Fruit fly (Drosophila melanogaster) whole organism, wandering third instar larva: ENCODE results near the gene CG33642.
A peak's percentile ranks its signal among the peaks of the same experiment; 100 is the strongest.

Source experiments
- Abd-B ChIP-seq: fragments of >200 bp; optimal IDR thresholded peaks from 2 replicates; lab custom pipeline; 2017; ENCODE audit warnings: missing biosample characterization, missing genetic modification characterization
- CG32264 ChIP-seq: fragments of 200-800 bp; sonication (Bioruptor generic); optimal IDR thresholded peaks from 2 replicates; lab custom pipeline; 2016; ENCODE audit warnings: missing biosample characterization, missing genetic modification characterization
- CG9705 ChIP-seq: fragments of 200-800 bp; sonication (Bioruptor generic); optimal IDR thresholded peaks from 2 replicates; lab custom pipeline; 2018; ENCODE audit warnings: missing biosample characterization, mild to moderate bottlenecking, missing genetic modification characterization
- Dfd ChIP-seq: fragments of >200 bp; optimal IDR thresholded peaks from 2 replicates; lab custom pipeline; 2017; ENCODE audit warnings: missing biosample characterization, missing genetic modification characterization
- Dif ChIP-seq: fragments of 200-275, 200-300 bp; sonication (Bioruptor generic); optimal IDR thresholded peaks from 2 replicates; lab custom pipeline; 2018; ENCODE audit warnings: missing biosample characterization, missing genetic modification characterization; ENCODE audit not compliant: partially characterized antibody
- GATAd ChIP-seq: sonication (Bioruptor generic); optimal IDR thresholded peaks from 2 replicates; lab custom pipeline; 2016; ENCODE audit warnings: missing biosample characterization, missing genetic modification characterization
- HLH106 ChIP-seq: fragments of 200-800 bp; optimal IDR thresholded peaks from 3 replicates; lab custom pipeline; 2019; ENCODE audit warnings: missing biosample characterization, mild to moderate bottlenecking, missing genetic modification characterization, moderate library complexity
- Hnf4 ChIP-seq: fragments of 200-800 bp; sonication (Bioruptor generic); optimal IDR thresholded peaks from 2 replicates; lab custom pipeline; 2016; ENCODE audit warnings: missing biosample characterization, mild to moderate bottlenecking, missing genetic modification characterization
- Hr78 ChIP-seq: fragments of >200 bp; optimal IDR thresholded peaks from 2 replicates; lab custom pipeline; 2017; ENCODE audit warnings: missing biosample characterization, missing genetic modification characterization
- Hr83 ChIP-seq: fragments of 200-300 bp; sonication (Bioruptor generic); optimal IDR thresholded peaks from 2 replicates; lab custom pipeline; 2016; ENCODE audit warnings: missing biosample characterization, mild to moderate bottlenecking, missing genetic modification characterization, moderate library complexity; ENCODE audit not compliant: poor library complexity, severe bottlenecking
- Jra ChIP-seq: sonication (Bioruptor generic); optimal IDR thresholded peaks from 2 replicates; lab custom pipeline; 2016; ENCODE audit warnings: missing biosample characterization, missing genetic modification characterization
- Mio ChIP-seq: sonication (Bioruptor generic); optimal IDR thresholded peaks from 2 replicates; lab custom pipeline; 2016; ENCODE audit warnings: missing biosample characterization, missing genetic modification characterization
- Myc ChIP-seq: fragments of >200 bp; optimal IDR thresholded peaks from 2 replicates; lab custom pipeline; 2017
- N ChIP-seq: fragments of >200 bp; optimal IDR thresholded peaks from 2 replicates; lab custom pipeline; 2018; ENCODE audit warnings: missing biosample characterization, missing external identifiers, missing genetic modification characterization
- OdsH ChIP-seq: fragments of 200-800 bp; sonication (Bioruptor generic); optimal IDR thresholded peaks from 2 replicates; lab custom pipeline; 2016; ENCODE audit warnings: missing biosample characterization, mild to moderate bottlenecking, missing genetic modification characterization
- Rel ChIP-seq, 2 experiments: fragments of 200-800 bp; sonication (Bioruptor generic) in 1 of 2; optimal IDR thresholded peaks; 2 replicates in 1 of 2; 3 replicates in 1 of 2; lab custom pipeline; 2016 to 2019; ENCODE audit warnings: mild to moderate bottlenecking in 2 of 2, missing biosample characterization in 2 of 2, missing genetic modification characterization in 2 of 2, moderate library complexity in 1 of 2
- Sp1 ChIP-seq: fragments of 200-800 bp; sonication (Bioruptor generic); optimal IDR thresholded peaks from 3 replicates; lab custom pipeline; 2019; ENCODE audit warnings: missing biosample characterization, mild to moderate bottlenecking, missing genetic modification characterization, moderate library complexity
- Vsx2 ChIP-seq: fragments of 200-300, 225-300 bp; sonication (Bioruptor generic); optimal IDR thresholded peaks from 2 replicates; lab custom pipeline; 2018; ENCODE audit warnings: missing biosample characterization, missing genetic modification characterization; ENCODE audit not compliant: partially characterized antibody
- br ChIP-seq: fragments of 200-800 bp; sonication (Bioruptor generic); optimal IDR thresholded peaks from 2 replicates; lab custom pipeline; 2016; ENCODE audit warnings: missing biosample characterization, missing genetic modification characterization
- brk ChIP-seq: fragments of 200-800 bp; sonication (Bioruptor generic); optimal IDR thresholded peaks from 2 replicates; lab custom pipeline; 2016; ENCODE audit warnings: missing biosample characterization, mild to moderate bottlenecking, missing genetic modification characterization
- dl ChIP-seq, 2 experiments: fragments of 175-275, 200-275 bp in 1 of 2; fragments of 200-275 bp in 1 of 2; sonication (Bioruptor generic); optimal IDR thresholded peaks; lab custom pipeline; 2018; ENCODE audit warnings: mild to moderate bottlenecking in 2 of 2, missing biosample characterization in 2 of 2, missing genetic modification characterization in 2 of 2, moderate library complexity in 2 of 2; ENCODE audit not compliant: partially characterized antibody in 2 of 2, insufficient read depth in 1 of 2
- dmrt93B ChIP-seq: fragments of 200-800 bp; sonication (Bioruptor generic); optimal IDR thresholded peaks from 2 replicates; lab custom pipeline; 2018; ENCODE audit warnings: missing biosample characterization, mild to moderate bottlenecking, missing genetic modification characterization
- dsf ChIP-seq: sonication (Bioruptor generic); optimal IDR thresholded peaks from 2 replicates; lab custom pipeline; 2016; ENCODE audit warnings: missing biosample characterization, missing genetic modification characterization, borderline replicate concordance
- ey ChIP-seq: fragments of 200-800 bp; sonication (Bioruptor generic); optimal IDR thresholded peaks from 2 replicates; lab custom pipeline; 2016; ENCODE audit warnings: missing biosample characterization, missing genetic modification characterization
- foxo ChIP-seq, 2 experiments: fragments of 200-800 bp; sonication (Bioruptor generic); optimal IDR thresholded peaks; 2 replicates in 1 of 2; 3 replicates in 1 of 2; lab custom pipeline; 2016 to 2017; ENCODE audit warnings: missing biosample characterization in 2 of 2, missing genetic modification characterization in 2 of 2
- fru ChIP-seq: fragments of 200-800 bp; sonication (Bioruptor generic); optimal IDR thresholded peaks from 3 replicates; lab custom pipeline; 2016; ENCODE audit warnings: missing biosample characterization, mild to moderate bottlenecking, missing genetic modification characterization
- h ChIP-seq: fragments of 200-800 bp; sonication (Bioruptor generic); optimal IDR thresholded peaks from 3 replicates; lab custom pipeline; 2016; ENCODE audit warnings: missing biosample characterization, mild to moderate bottlenecking, missing genetic modification characterization
- jim ChIP-seq: fragments of 175-275, 200-325 bp; sonication (Bioruptor generic); optimal IDR thresholded peaks from 2 replicates; lab custom pipeline; 2016; ENCODE audit warnings: missing biosample characterization, mild to moderate bottlenecking, missing genetic modification characterization
- lola ChIP-seq: fragments of >200 bp; optimal IDR thresholded peaks from 2 replicates; lab custom pipeline; 2017; ENCODE audit warnings: missing biosample characterization, missing genetic modification characterization
- pan ChIP-seq: fragments of >200 bp; optimal IDR thresholded peaks from 2 replicates; lab custom pipeline; 2017
- psq ChIP-seq: fragments of 200-800 bp; sonication (Bioruptor generic); optimal IDR thresholded peaks from 3 replicates; lab custom pipeline; 2017; ENCODE audit warnings: missing biosample characterization, mild to moderate bottlenecking, missing genetic modification characterization, moderate library complexity
- rgr ChIP-seq: fragments of 200-800 bp; sonication (Bioruptor generic); optimal IDR thresholded peaks from 3 replicates; lab custom pipeline; 2016; ENCODE audit warnings: missing biosample characterization, mild to moderate bottlenecking, missing genetic modification characterization
- sage ChIP-seq: fragments of 200-800 bp; sonication (Bioruptor generic); optimal IDR thresholded peaks from 2 replicates; lab custom pipeline; 2016; ENCODE audit warnings: missing biosample characterization, mild to moderate bottlenecking, missing genetic modification characterization
- sv ChIP-seq: fragments of 200-800 bp; sonication (Bioruptor generic); optimal IDR thresholded peaks from 3 replicates; lab custom pipeline; 2016; ENCODE audit warnings: missing biosample characterization, missing genetic modification characterization
- tai ChIP-seq: sonication (Bioruptor generic); optimal IDR thresholded peaks from 2 replicates; lab custom pipeline; 2016; ENCODE audit warnings: missing biosample characterization, missing genetic modification characterization
- usp ChIP-seq: fragments of >200 bp; optimal IDR thresholded peaks from 2 replicates; lab custom pipeline; 2017; ENCODE audit warnings: missing biosample characterization, missing genetic modification characterization
- woc ChIP-seq: sonication (Bioruptor generic); optimal IDR thresholded peaks from 2 replicates; lab custom pipeline; 2016; ENCODE audit warnings: missing biosample characterization, mild to moderate bottlenecking, missing genetic modification characterization

The CG33642 gene

DNA sequence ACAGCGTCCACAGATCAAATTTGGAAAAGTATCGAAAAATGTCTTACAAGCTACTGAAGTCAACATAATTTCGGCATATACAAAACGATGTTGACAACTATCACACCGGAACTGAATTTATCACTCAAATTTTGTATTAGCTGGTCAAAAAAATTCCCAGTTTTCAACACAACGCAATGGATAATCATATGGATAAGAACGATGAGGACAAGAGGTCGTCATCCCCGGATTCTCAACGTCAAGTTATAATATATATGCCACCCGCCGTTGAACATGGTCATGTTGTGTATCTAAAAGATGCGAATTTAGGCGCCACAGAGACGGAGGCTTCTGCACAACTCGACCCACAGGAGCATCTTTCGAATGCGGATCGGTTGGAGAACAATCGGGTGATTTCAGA lies 12.7 kb downstream of the CG33642 start, which contains the start of gene CG9263:
TSS of gene CG9263 (minus strand) at position 101 of the 400 bp plus-strand sequence.
- TF ChIP-seq Hr78 (GFP tag; lab: Kevin White, UChicago), result no peak
- no peak for TF ChIP-seq Hr83 (GFP tag; lab: Kevin White, UChicago)
- TF ChIP-seq Abd-B, result no peak
- no peak for TF ChIP-seq Dif
- no peak for TF ChIP-seq N (GFP tag; lab: Kevin White, UChicago)
- no peak for TF ChIP-seq br
- no peak for TF ChIP-seq brk (GFP tag; lab: Kevin White, UChicago)
- TF ChIP-seq Hnf4 (GFP tag; lab: Kevin White, UChicago), result no peak
- TF ChIP-seq dl (GFP tag; optimal IDR thresholded peaks at IDR 0.05; lab: Kevin White, UChicago; ENCODE audit: insufficient read depth in 1 of 2, partially characterized antibody in 2 of 2), result no peak
- TF ChIP-seq dsf (GFP tag; lab: Kevin White, UChicago), result no peak
- no peak for TF ChIP-seq Sp1 (GFP tag; lab: Kevin White, UChicago)
- TF ChIP-seq dmrt93B (GFP tag; lab: Kevin White, UChicago), result no peak
- TF ChIP-seq rgr (GFP tag; lab: Kevin White, UChicago), result no peak
- TF ChIP-seq Jra (GFP tag; lab: Kevin White, UChicago), result no peak
- TF ChIP-seq Dfd (GFP tag; lab: Kevin White, UChicago), result no peak
- no peak for TF ChIP-seq ey (GFP tag; lab: Kevin White, UChicago)
- TF ChIP-seq fru (GFP tag; lab: Kevin White, UChicago), result no peak
- no peak for TF ChIP-seq sv (GFP tag; lab: Kevin White, UChicago)
- TF ChIP-seq Vsx2 (GFP tag; lab: Kevin White, UChicago), result no peak
- no peak for TF ChIP-seq psq (GFP tag; lab: Kevin White, UChicago)

DNA sequence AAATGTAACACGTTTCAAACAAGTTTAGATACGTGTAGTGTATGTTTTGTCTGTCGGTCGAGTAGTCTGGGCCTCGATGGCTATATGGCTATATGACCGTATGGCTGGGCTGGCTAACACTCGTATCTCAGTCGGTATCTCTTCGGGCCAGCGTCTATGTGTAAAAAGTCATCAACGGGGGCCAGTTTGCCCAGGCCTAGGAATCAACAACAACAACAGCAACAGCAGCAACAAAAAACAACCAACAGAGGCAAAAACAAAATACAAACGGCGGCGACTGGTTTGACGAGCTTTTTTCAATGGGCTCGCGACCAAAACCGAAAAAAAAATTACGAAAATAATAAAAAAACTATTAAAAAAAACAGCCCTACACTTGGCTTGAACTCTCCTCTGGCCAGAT lies 15.9 kb downstream of the CG33642 start:
- TF ChIP-seq tai (no peak), Vsx2 (GFP tag; lab: Kevin White, UChicago) (no peak), Abd-B (no peak), psq (GFP tag; lab: Kevin White, UChicago) (no peak), Jra (GFP tag; lab: Kevin White, UChicago) (no peak), ey (GFP tag; lab: Kevin White, UChicago) (no peak), Hr83 (GFP tag; lab: Kevin White, UChicago) (no peak), Sp1 (GFP tag; lab: Kevin White, UChicago) (no peak), GATAd (no peak), Dif (no peak), Mio (GFP tag; lab: Kevin White, UChicago) (no peak), sv (GFP tag; lab: Kevin White, UChicago) (no peak), h (GFP tag; lab: Kevin White, UChicago) (no peak), OdsH (GFP tag; lab: Kevin White, UChicago) (no peak), Myc (lab: Kevin White, UChicago) (no peak), dmrt93B (GFP tag; lab: Kevin White, UChicago) (no peak), CG32264 (GFP tag; lab: Kevin White, UChicago) (no peak)

DNA sequence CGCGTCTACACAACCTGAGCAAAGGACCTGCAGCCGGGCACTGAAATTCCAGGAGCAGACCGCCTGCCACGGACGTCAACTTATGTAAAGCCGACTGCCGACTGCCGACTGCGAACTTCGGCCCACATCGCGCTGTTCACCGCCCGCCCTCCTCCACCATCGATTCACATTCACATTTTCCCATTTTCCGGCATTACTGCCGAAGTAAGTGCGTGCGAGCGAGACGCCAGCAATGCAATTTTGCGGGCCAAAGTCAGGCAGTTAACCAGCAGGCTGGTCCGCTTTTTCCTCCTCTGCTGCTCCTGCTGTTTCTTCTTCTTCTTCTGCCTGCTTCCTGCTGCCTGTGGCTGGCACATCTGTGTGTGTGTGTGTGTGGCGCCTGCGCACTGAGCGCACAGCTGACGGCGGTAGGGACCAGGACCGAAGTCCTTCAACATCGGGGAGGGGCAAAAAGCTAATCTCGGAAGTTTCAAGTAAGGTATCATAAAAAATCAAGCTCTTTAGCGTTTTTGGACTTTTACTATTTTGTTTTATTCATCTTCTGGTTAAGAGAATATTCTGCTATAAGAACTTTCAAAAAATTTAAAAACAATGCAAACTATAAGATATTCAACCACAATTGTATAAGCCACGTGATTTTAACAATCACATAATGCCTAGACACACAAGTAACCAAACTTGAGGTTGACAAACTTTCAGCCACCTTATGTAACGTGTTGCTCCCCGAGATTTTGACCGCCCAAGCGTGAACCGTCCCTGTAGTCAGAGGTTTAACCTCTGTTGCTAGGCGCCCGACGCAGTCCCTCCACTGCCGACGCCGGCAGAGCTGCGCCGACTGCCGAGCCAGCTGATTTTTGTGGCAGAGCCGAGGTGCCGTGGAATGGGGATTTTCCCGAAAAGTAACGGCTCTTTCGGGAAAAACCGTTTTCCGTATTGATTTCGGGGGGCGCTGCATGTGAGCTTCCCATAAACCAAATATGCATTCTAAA lies 18.3 kb downstream of the CG33642 start:
- TF ChIP-seq dl (GFP tag; optimal IDR thresholded peaks at IDR 0.05; lab: Kevin White, UChicago; ENCODE audit: insufficient read depth in 1 of 2, partially characterized antibody in 2 of 2) (no peak), HLH106 (peak; percentile 74), Dfd (GFP tag; lab: Kevin White, UChicago) (no peak), Dif (no peak), Hnf4 (GFP tag; lab: Kevin White, UChicago) (peak; percentile 50), foxo (GFP tag; optimal IDR thresholded peaks at IDR 0.05; lab: Kevin White, UChicago) (peak in 1 of 2 experiments; percentile 82), usp (no peak), CG9705 (GFP tag; lab: Kevin White, UChicago) (peak; percentile 47), sage (GFP tag; lab: Kevin White, UChicago) (no peak), br (peak; percentile 69), h (GFP tag; lab: Kevin White, UChicago) (peak; percentile 81), dsf (GFP tag; lab: Kevin White, UChicago) (no peak), Myc (lab: Kevin White, UChicago) (no peak), Jra (GFP tag; lab: Kevin White, UChicago) (peak; percentile 52), jim (GFP tag; lab: Kevin White, UChicago) (no peak), rgr (GFP tag; lab: Kevin White, UChicago) (peak; percentile 61), dmrt93B (GFP tag; lab: Kevin White, UChicago) (peak; percentile 78), Abd-B (no peak), Rel (GFP tag; optimal IDR thresholded peaks at IDR 0.05; lab: Kevin White, UChicago) (no peak), Rel (tag; optimal IDR thresholded peaks at IDR 0.05; lab: Kevin White, UChicago) (peak; percentile 69), ey (GFP tag; lab: Kevin White, UChicago) (peak; percentile 75), OdsH (GFP tag; lab: Kevin White, UChicago) (peak; percentile 66), sv (GFP tag; lab: Kevin White, UChicago) (peak; percentile 26), Sp1 (GFP tag; lab: Kevin White, UChicago) (peak; percentile 68), pan (no peak), Vsx2 (GFP tag; lab: Kevin White, UChicago) (no peak), lola (GFP tag; lab: Kevin White, UChicago) (no peak), Mio (GFP tag; lab: Kevin White, UChicago) (no peak), fru (GFP tag; lab: Kevin White, UChicago) (peak; percentile 84), woc (GFP tag; lab: Kevin White, UChicago) (peak; percentile 73), CG32264 (GFP tag; lab: Kevin White, UChicago) (no peak), tai (peak; percentile 53), GATAd (no peak), N (GFP tag; lab: Kevin White, UChicago) (no peak), brk (GFP tag; lab: Kevin White, UChicago) (no peak)
